Worm (Caenorhabditis elegans): ENCODE measurements around the gene tag-77.

tag-77 gene

DNA sequence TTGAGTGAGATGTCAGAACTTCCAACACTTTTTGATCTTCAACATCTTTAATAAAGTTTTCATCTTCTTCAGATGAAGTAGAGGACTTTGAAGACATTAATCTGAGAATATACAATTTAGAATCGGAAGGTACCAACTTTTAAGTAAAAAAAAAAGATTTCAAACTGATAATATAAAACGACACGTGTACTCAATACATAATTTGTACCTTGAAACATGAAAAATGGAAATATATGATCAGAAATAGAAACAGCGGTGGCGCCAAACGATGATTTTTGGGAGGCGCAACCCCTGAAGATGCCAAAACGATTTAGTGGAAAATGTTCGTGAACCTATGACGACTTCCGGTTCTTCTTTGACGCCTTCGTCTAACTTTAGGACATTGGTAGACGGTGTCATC lies 37.9 kb downstream of the tag-77 start, which contains the start of gene oat-1:
Gene oat-1 (minus strand): TSS at position 101 of the 400 bp plus-strand sequence.
- no peak for TF ChIP-seq madf-2 (tag; optimal IDR thresholded peaks at IDR 0.05)

DNA sequence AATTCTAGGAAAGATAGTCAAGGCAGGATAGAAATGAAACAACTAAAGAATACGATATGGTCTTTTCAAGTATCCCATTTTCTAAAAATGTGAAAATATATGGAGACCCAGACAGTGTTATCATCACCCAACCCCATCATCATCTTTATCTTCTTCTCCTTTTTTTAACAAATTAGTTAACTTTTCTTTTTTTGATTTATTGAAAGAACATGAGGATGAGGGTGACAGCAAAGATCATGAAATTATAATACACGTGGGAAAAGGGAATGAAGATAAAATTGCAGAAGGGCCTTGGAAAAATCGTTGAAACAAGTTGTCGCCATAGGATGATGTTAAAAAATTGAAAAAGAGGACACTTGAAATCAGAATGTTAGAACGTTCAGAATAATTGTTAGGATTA lies 46.2 kb downstream of the tag-77 start:
- TF ChIP-seq ceh-30 (tag; optimal IDR thresholded peaks at IDR 0.05) (no peak), zip-5 (tag; optimal IDR thresholded peaks at IDR 0.05) (no peak)

DNA sequence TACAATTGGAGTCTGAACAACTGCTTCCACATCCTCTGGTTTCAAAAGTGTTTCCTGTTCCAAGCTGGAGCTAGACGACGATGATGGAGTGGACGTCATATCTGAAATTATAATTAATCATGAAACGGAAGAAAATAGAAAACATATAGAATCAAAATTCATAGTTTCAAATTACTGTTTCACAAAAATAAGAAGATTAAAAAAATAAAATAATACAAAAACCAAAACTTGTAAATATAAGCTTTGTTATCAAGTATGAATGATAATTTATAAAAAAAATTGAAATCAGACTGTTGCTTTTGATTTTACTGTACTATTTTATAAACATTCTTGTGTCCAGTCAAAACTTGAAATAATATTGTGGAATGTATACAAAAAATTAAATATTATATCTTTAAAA lies 46.6 kb downstream of the tag-77 start, which contains the start of gene str-176:
Gene str-176 (minus strand): TSS at position 101 of the 400 bp plus-strand sequence.
- TF ChIP-seq nfya-1 (tag; optimal IDR thresholded peaks at IDR 0.05) (no peak), tbx-2 (tag; optimal IDR thresholded peaks at IDR 0.05) (no peak), ahr-1 (tag; optimal IDR thresholded peaks at IDR 0.05) (no peak), odd-2 (tag; optimal IDR thresholded peaks at IDR 0.05) (no peak), ets-4 (tag; optimal IDR thresholded peaks at IDR 0.05) (no peak), ceh-22 (tag; optimal IDR thresholded peaks at IDR 0.05) (no peak)

DNA sequence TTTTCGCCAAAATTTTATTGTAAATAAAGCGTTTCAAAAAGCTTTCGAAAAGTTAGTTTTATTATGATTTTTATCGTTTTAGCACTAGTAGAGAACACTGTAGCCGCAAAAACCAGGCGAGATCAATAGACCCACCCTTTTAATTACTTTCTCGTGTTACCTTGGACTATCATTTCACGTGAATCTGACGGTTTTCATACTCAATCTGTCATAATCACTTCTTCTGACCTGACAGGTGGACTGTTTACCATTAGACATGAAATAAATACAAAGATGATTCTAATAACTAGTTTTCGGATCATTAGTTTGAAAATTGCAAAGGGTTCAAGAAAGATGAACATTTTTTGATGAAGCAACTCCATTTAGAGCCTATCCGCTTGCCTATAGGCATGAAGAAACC lies 47.3 kb downstream of the tag-77 start:
- TF ChIP-seq Y22D7AL.16 (tag; optimal IDR thresholded peaks at IDR 0.05) (no peak), odd-2 (tag; optimal IDR thresholded peaks at IDR 0.05) (no peak), ceh-9 (tag; optimal IDR thresholded peaks at IDR 0.05) (no peak), che-1 (tag; optimal IDR thresholded peaks at IDR 0.05) (no peak), ref-2 (tag; optimal IDR thresholded peaks at IDR 0.05) (no peak), C38D4.7 (GFP tag; optimal IDR thresholded peaks at IDR 0.05) (no peak), unc-3 (GFP tag; conservative IDR thresholded peaks at IDR 0.05) (no peak), unc-3 (tag; optimal IDR thresholded peaks at IDR 0.05) (no peak), ceh-30 (tag; optimal IDR thresholded peaks at IDR 0.05) (no peak), pha-2 (tag; optimal IDR thresholded peaks at IDR 0.05) (no peak), madf-2 (tag; optimal IDR thresholded peaks at IDR 0.05) (no peak), pax-1 (tag; optimal IDR thresholded peaks at IDR 0.05) (no peak), F13H6.1 (tag; optimal IDR thresholded peaks at IDR 0.05) (no peak), ceh-45 (GFP tag; IDR thresholded peaks at IDR 0.05) (no peak), nfya-1 (tag; optimal IDR thresholded peaks at IDR 0.05) (no peak)

ce11 chrIV:8462376-8462775 lies 48.0 kb downstream of the tag-77 start:
- TF ChIP-seq unc-86 (tag; optimal IDR thresholded peaks at IDR 0.05) (no peak), hlh-13 (GFP tag; optimal IDR thresholded peaks at IDR 0.05) (no peak), hlh-30 (tag; optimal IDR thresholded peaks at IDR 0.05; ENCODE audit: insufficient read depth) (no peak), pax-1 (tag; optimal IDR thresholded peaks at IDR 0.05) (no peak), nfya-1 (tag; optimal IDR thresholded peaks at IDR 0.05) (no peak), ttx-3 (tag; optimal IDR thresholded peaks at IDR 0.05) (no peak), dmd-4 (tag; optimal IDR thresholded peaks at IDR 0.05; ENCODE audit: borderline replicate concordance) (no peak), pha-4 (tag; optimal IDR thresholded peaks at IDR 0.05) (no peak), ztf-16 (tag; optimal IDR thresholded peaks at IDR 0.05) (no peak), ceh-34 (tag; optimal IDR thresholded peaks at IDR 0.05) (no peak), unc-55 (GFP tag; optimal IDR thresholded peaks at IDR 0.05) (no peak), Y22D7AL.16 (tag; optimal IDR thresholded peaks at IDR 0.05) (no peak)

DNA sequence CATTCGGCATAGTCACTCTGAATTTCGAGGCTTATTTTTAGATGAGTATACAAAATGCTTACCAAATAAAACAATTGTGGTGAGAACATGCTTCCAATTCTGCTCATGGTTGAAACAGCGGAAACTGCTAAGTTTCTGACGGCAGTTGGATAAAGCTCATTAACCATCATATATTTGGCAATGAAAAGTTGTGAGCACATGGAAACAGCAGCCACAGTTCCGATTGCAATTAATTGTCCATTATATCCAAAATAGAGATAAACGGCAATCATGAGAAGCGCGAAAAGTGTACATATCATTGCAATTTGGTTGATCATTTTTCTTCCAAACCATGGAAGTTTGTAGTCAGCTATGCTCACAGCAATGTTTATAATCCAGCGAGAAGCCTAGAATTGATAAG lies 49.2 kb downstream of the tag-77 start:
- TF ChIP-seq ceh-45 (GFP tag; IDR thresholded peaks at IDR 0.05) = no peak
- TF ChIP-seq sox-2 (GFP tag; IDR thresholded peaks at IDR 0.05) = no peak
- no peak for TF ChIP-seq rnt-1 (tag; optimal IDR thresholded peaks at IDR 0.05)
- no peak for TF ChIP-seq pha-2 (tag; optimal IDR thresholded peaks at IDR 0.05)
- TF ChIP-seq K09A11.1 (tag; optimal IDR thresholded peaks at IDR 0.05; ENCODE audit: insufficient read depth) = no peak
- TF ChIP-seq hlh-15 (tag; optimal IDR thresholded peaks at IDR 0.05) = no peak

All from whole organism, late embryonic.